Fruit fly (Drosophila melanogaster) whole organism, wandering third instar larva: ENCODE results near the gene CG13250.
A peak's percentile ranks its signal among the peaks of the same experiment; 100 is the strongest.

ENCODE experiments used
- psq ChIP-seq: fragments of 200-800 bp; sonication (Bioruptor generic); optimal IDR thresholded peaks from 3 replicates; lab custom pipeline; 2017; ENCODE audit warnings: missing biosample characterization, mild to moderate bottlenecking, missing genetic modification characterization, moderate library complexity
- rgr ChIP-seq: fragments of 200-800 bp; sonication (Bioruptor generic); optimal IDR thresholded peaks from 3 replicates; lab custom pipeline; 2016; ENCODE audit warnings: missing biosample characterization, mild to moderate bottlenecking, missing genetic modification characterization
- usp ChIP-seq: fragments of >200 bp; optimal IDR thresholded peaks from 2 replicates; lab custom pipeline; 2017; ENCODE audit warnings: missing biosample characterization, missing genetic modification characterization

dm6 chr3L:20509121-20509934 is 24.2 kb upstream of the CG13250 start:
- TF ChIP-seq psq (GFP tag; lab: Kevin White, UChicago) (peak; percentile 89), rgr (GFP tag; lab: Kevin White, UChicago) (peak; percentile 75), usp (no peak)
